Worm (Caenorhabditis elegans): ENCODE measurements around the gene nhr-99.

nhr-99 gene

DNA sequence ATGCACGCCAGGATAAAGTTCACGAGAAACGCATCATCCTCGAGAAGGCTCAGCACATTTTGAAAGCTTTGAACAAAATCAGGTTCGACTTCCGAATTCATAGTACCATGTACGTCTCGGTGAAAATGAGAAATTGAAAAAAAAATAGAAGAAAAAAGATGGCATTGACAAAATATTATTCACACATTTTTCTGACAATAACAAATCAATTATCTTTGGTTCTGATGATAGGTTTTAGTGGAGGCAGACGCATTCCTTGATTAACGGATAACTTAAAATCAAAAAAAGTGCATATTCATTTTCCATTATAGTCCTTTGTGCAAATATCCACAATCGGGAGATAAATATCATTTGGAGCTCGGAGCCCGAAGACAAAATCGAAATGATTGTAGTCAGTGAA lies 46.9 kb downstream of the nhr-99 start, which contains the start of gene srw-107:
Gene srw-107, minus strand, starts transcription at position 101 of the 400 bp plus-strand sequence.
- TF ChIP-seq mdl-1 (tag; optimal IDR thresholded peaks at IDR 0.05): no peak
- no peak for TF ChIP-seq nhr-11 (tag; optimal IDR thresholded peaks at IDR 0.05)
- no peak for TF ChIP-seq Y116A8C.19 (tag; optimal IDR thresholded peaks at IDR 0.05; ENCODE audit: borderline replicate concordance)
- TF ChIP-seq fkh-10 (GFP tag; optimal IDR thresholded peaks at IDR 0.05): no peak
- TF ChIP-seq fkh-8 (tag; optimal IDR thresholded peaks at IDR 0.05): no peak
- TF ChIP-seq fos-1 (tag; optimal IDR thresholded peaks at IDR 0.05): no peak
- TF ChIP-seq tbx-2 (tag; optimal IDR thresholded peaks at IDR 0.05): no peak

DNA sequence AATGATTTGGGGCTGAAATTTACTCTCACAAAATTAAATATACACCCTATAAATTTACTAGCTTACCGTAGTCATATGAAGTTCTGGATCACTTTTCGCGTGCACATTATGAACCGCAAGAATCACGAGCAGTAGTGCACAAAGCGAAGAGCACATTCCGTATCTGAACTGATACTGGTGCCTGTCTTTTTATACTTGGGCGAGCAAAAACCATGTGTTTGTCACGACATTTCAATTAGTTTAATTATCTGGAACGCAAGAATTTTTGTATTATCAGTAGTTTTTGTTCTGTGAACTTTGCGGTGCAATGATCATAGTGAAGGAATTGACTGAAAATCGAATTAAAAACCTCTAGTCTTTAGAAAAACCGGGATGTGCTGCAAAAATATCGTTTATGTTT lies 49.5 kb downstream of the nhr-99 start, which contains the start of gene lipl-3:
Gene lipl-3, minus strand, starts transcription at position 161 of the 400 bp plus-strand sequence.
- TF ChIP-seq nhr-19 (GFP tag; conservative IDR thresholded peaks at IDR 0.05): no peak
- no peak for TF ChIP-seq ces-1 (GFP tag; optimal IDR thresholded peaks at IDR 0.05)
- no peak for TF ChIP-seq ceh-63 (GFP tag; optimal IDR thresholded peaks at IDR 0.05)
- no peak for TF ChIP-seq egl-27 (tag; optimal IDR thresholded peaks at IDR 0.05)
- no peak for TF ChIP-seq ztf-11 (tag; optimal IDR thresholded peaks at IDR 0.05)
- no peak for TF ChIP-seq vab-15 (tag; optimal IDR thresholded peaks at IDR 0.05)
- TF ChIP-seq swsn-7 (tag; optimal IDR thresholded peaks at IDR 0.05): no peak
- TF ChIP-seq lir-3 (tag; optimal IDR thresholded peaks at IDR 0.05; ENCODE audit: poor library complexity): no peak
- TF ChIP-seq dsc-1 (tag; optimal IDR thresholded peaks at IDR 0.05): no peak
- TF ChIP-seq lin-13 (GFP tag; optimal IDR thresholded peaks at IDR 0.05): no peak
- no peak for TF ChIP-seq skn-1 (tag; optimal IDR thresholded peaks at IDR 0.05)
- TF ChIP-seq irx-1 (tag; optimal IDR thresholded peaks at IDR 0.05): no peak
- TF ChIP-seq lin-39 (tag; optimal IDR thresholded peaks at IDR 0.05): no peak
- no peak for TF ChIP-seq hlh-4 (tag; optimal IDR thresholded peaks at IDR 0.05)
- TF ChIP-seq nhr-85 (tag): no peak
- no peak for TF ChIP-seq pqm-1 (tag; optimal IDR thresholded peaks at IDR 0.05)
- TF ChIP-seq efl-1 (optimal IDR thresholded peaks at IDR 0.05): no peak
- TF ChIP-seq efl-1 (GFP tag; optimal IDR thresholded peaks at IDR 0.05 in 1 of 2): no peak
- no peak for TF ChIP-seq snu-23 (GFP tag; optimal IDR thresholded peaks at IDR 0.05)
- no peak for TF ChIP-seq mdl-1 (tag; optimal IDR thresholded peaks at IDR 0.05)
- TF ChIP-seq grh-1 (GFP tag; IDR thresholded peaks at IDR 0.05): no peak

ce11 chrV:525040-525439 lies 50.5 kb downstream of the nhr-99 start, which contains the start of gene R11G11.16:
TSS of gene R11G11.16 (minus strand) at chrV:525140.
- TF ChIP-seq zag-1 (tag; optimal IDR thresholded peaks at IDR 0.05): no peak
- TF ChIP-seq F16B12.6 (tag; optimal IDR thresholded peaks at IDR 0.05): no peak
- TF ChIP-seq fkh-10 (GFP tag; optimal IDR thresholded peaks at IDR 0.05): no peak
- TF ChIP-seq nhr-90 (tag; optimal IDR thresholded peaks at IDR 0.05; ENCODE audit: poor library complexity): no peak
- no peak for TF ChIP-seq nhr-11 (tag; optimal IDR thresholded peaks at IDR 0.05)
- no peak for TF ChIP-seq lir-3 (tag; optimal IDR thresholded peaks at IDR 0.05; ENCODE audit: poor library complexity)
- TF ChIP-seq C34B4.2 (tag; optimal IDR thresholded peaks at IDR 0.05): no peak
- TF ChIP-seq mdl-1 (tag; optimal IDR thresholded peaks at IDR 0.05): no peak
- no peak for TF ChIP-seq fos-1 (tag; optimal IDR thresholded peaks at IDR 0.05)
- no peak for TF ChIP-seq sptf-1 (tag; optimal IDR thresholded peaks at IDR 0.05)

All from whole organism, L1 larva.